Fruit fly (Drosophila melanogaster): ENCODE measurements around the gene CG34375.

Gene CG34375

dm6 chr3R:23048690-23049118 lies 38.3 kb upstream of the CG34375 start (continued):
- peak; percentile 41; the same call in 1 of the 2 replicates for TF ChIP-seq dati (GFP tag; IDR thresholded peaks at IDR 0.05)
- peak; percentile 44 for TF ChIP-seq lilli (GFP tag; optimal IDR thresholded peaks at IDR 0.05)
- TF ChIP-seq tin (GFP tag; optimal IDR thresholded peaks at IDR 0.05): peak; percentile 66
- TF ChIP-seq CG13894 (tag; optimal IDR thresholded peaks at IDR 0.05): no peak
- no peak for TF ChIP-seq ro (GFP tag; IDR thresholded peaks at IDR 0.05)
- peak; percentile 42 for TF ChIP-seq sd (tag; optimal IDR thresholded peaks at IDR 0.05)
- no peak for TF ChIP-seq CG12236 (GFP tag; optimal IDR thresholded peaks at IDR 0.05)
- no peak for TF ChIP-seq Neu2 (GFP tag; optimal IDR thresholded peaks at IDR 0.05; ENCODE audit: borderline replicate concordance)
- peak; percentile 60 for TF ChIP-seq Bteb2 (GFP tag; optimal IDR thresholded peaks at IDR 0.05)
- 0 out of 3 replicates have a peak, but pooled peaks have one; percentile 32 for TF ChIP-seq ken (GFP tag; IDR thresholded peaks at IDR 0.05)
- TF ChIP-seq Dref (GFP tag; IDR thresholded peaks at IDR 0.05): no peak
- TF ChIP-seq dpn (GFP tag; optimal IDR thresholded peaks at IDR 0.05): peak; percentile 61 to 69
- TF ChIP-seq chif (GFP tag; optimal IDR thresholded peaks at IDR 0.05): peak; percentile 15 to 49
- TF ChIP-seq CG6854 (GFP tag; optimal IDR thresholded peaks at IDR 0.05): peak; percentile 60
- no peak for TF ChIP-seq schlank (tag; optimal IDR thresholded peaks at IDR 0.05)
- TF ChIP-seq CG8281 (tag; optimal IDR thresholded peaks at IDR 0.05): peak; percentile 66
- peak; percentile 78 for TF ChIP-seq Nf-YB (GFP tag; optimal IDR thresholded peaks at IDR 0.05)
- peak; percentile 62 for TF ChIP-seq CG1233 (GFP tag; optimal IDR thresholded peaks at IDR 0.05)
- peak; percentile 62 for TF ChIP-seq CG6813 (GFP tag; optimal IDR thresholded peaks at IDR 0.05)
- peak; percentile 53; the same call in 1 of the 3 replicates for TF ChIP-seq Mrtf (GFP tag; IDR thresholded peaks at IDR 0.05)
- no peak for TF ChIP-seq HLH4C (GFP tag; IDR thresholded peaks at IDR 0.05; ENCODE audit: partially characterized antibody)
- TF ChIP-seq CG18619 (GFP tag; optimal IDR thresholded peaks at IDR 0.05): peak; percentile 69
- TF ChIP-seq CG5245 (GFP tag; optimal IDR thresholded peaks at IDR 0.05): no peak
- TF ChIP-seq unc-4 (GFP tag; IDR thresholded peaks at IDR 0.05; ENCODE audit: partially characterized antibody): no peak
- peak; percentile 73 for TF ChIP-seq Vsx1 (GFP tag; optimal IDR thresholded peaks at IDR 0.05)
- peak; percentile 53 for TF ChIP-seq Max (GFP tag; optimal IDR thresholded peaks at IDR 0.05)
- no peak for TF ChIP-seq Dbx (GFP tag; IDR thresholded peaks at IDR 0.05)
- peak; percentile 63 for TF ChIP-seq CG7372 (GFP tag; IDR thresholded peaks at IDR 0.05)
- TF ChIP-seq cwo (GFP tag; optimal IDR thresholded peaks at IDR 0.05): peak; percentile 56
- TF ChIP-seq ham (GFP tag; IDR thresholded peaks at IDR 0.05): no peak
- TF ChIP-seq phol (tag; optimal IDR thresholded peaks at IDR 0.05): peak; percentile 87
- no peak for TF ChIP-seq Hr39 (optimal IDR thresholded peaks at IDR 0.05)
- TF ChIP-seq NC2α (GFP tag; optimal IDR thresholded peaks at IDR 0.05): no peak
- no peak for TF ChIP-seq Trl (optimal IDR thresholded peaks at IDR 0.05)
- peak; percentile 57 for TF ChIP-seq Trl (GFP tag; optimal IDR thresholded peaks at IDR 0.05)
- TF ChIP-seq CG10209 (GFP tag; optimal IDR thresholded peaks at IDR 0.05): peak; percentile 74
- TF ChIP-seq CG11247 (GFP tag; IDR thresholded peaks at IDR 0.05): 0 out of 2 replicates have a peak, but pooled peaks have one; percentile 12
- TF ChIP-seq Dll (GFP tag; IDR thresholded peaks at IDR 0.05; ENCODE audit: partially characterized antibody): no peak
- peak; percentile 80 for TF ChIP-seq tap (tag; optimal IDR thresholded peaks at IDR 0.05)
- TF ChIP-seq CG11723 (GFP tag; optimal IDR thresholded peaks at IDR 0.05): peak; percentile 63
- peak; percentile 3 for TF ChIP-seq dmrt11E (tag; optimal IDR thresholded peaks at IDR 0.05)
- no peak for TF ChIP-seq CG7271 (tag; optimal IDR thresholded peaks at IDR 0.05)
- peak in 1 of 3 experiments; percentile 56 for TF ChIP-seq lola (GFP tag; optimal IDR thresholded peaks at IDR 0.05)
- peak; percentile 71 for TF ChIP-seq nau (GFP tag; optimal IDR thresholded peaks at IDR 0.05)
- peak; percentile 55 for TF ChIP-seq scrt (GFP tag; optimal IDR thresholded peaks at IDR 0.05)
- TF ChIP-seq CG34422 (GFP tag; IDR thresholded peaks at IDR 0.05): peak; percentile 58; the same call in 2 of the 3 replicates
- TF ChIP-seq ci (GFP tag; IDR thresholded peaks at IDR 0.05): peak; percentile 65
- TF ChIP-seq CG17186 (GFP tag; optimal IDR thresholded peaks at IDR 0.05): no peak
- TF ChIP-seq Lpt (GFP tag; optimal IDR thresholded peaks at IDR 0.05): no peak
- TF ChIP-seq CG12299 (tag; optimal IDR thresholded peaks at IDR 0.05): peak; percentile 61
